Fruit fly (Drosophila melanogaster): Measurements from ENCODE around the gene Edem2.

Edem2 gene

DNA sequence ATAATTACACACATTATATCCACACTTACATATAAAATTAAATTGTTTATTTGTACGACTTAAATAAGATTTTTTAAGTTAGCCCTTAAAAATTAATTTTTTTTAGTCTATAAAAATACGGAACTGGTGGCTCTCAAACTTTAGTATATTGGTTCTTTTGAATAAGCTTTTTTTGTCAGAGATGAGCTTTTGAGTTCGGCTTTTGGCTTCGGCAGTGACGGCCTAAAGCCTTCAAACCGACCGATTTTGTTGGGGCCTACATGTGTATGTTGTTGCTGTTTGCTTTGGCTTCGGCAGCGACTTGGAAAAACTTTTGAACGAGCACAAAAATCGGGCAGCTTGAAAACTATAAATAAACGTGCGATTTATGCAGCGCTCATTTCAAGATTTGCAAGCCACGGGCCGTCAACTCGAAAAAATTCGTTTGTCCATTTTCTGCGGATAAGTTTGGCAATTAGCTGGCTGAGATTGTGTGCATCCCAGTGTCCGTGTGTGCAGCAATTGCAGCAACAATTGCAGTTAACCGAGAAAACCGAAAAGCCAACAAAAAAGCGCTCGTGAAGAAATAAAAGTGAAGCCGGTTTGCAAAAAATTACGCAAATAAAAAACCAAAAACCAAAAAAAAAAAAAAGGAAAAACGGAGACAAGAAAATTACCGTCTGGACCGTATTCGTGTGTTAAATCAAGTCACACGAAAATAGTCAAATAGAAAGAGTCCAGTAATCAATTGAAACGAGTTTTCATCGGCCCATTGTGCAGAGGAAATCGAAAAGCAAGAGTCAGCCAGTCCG, 54.0 kb downstream of the Edem2 start, which contains the start of gene CG16820 (continued):
- TF ChIP-seq Eip93F (GFP tag; optimal IDR thresholded peaks at IDR 0.05) (no peak), Gug (GFP tag; IDR thresholded peaks at IDR 0.05) (no peak), CG31627 (GFP tag; optimal IDR thresholded peaks at IDR 0.05) (no peak), Eip75B (GFP tag; optimal IDR thresholded peaks at IDR 0.05) (no peak), CG11762 (GFP tag; optimal IDR thresholded peaks at IDR 0.05; ENCODE audit: insufficient read depth) (no peak), ss (GFP tag; optimal IDR thresholded peaks at IDR 0.05) (no peak), Sox15 (GFP tag; optimal IDR thresholded peaks at IDR 0.05) (no peak), Sox14 (GFP tag; optimal IDR thresholded peaks at IDR 0.05) (no peak)

Measured in whole organism, prepupa.